Worm (Caenorhabditis elegans) whole organism, mixed stage, embryonic: ENCODE data around the gene F59B2.12.

Experiments
- M03D4.4 ChIP-seq: sonication (generic microtip); optimal IDR thresholded peaks from 2 replicates; lab custom pipeline; 2017; ENCODE audit warnings: mild to moderate bottlenecking, missing genetic modification characterization, missing compliant biosample characterization
- bed-3 ChIP-seq: fragments of 200-800 bp; sonication (Bioruptor generic); optimal IDR thresholded peaks from 3 replicates; lab custom pipeline; 2018; ENCODE audit warnings: mild to moderate bottlenecking, missing genetic modification characterization, moderate library complexity, missing compliant biosample characterization
- blmp-1 ChIP-seq: fragments of 150-350 bp; optimal IDR thresholded peaks from 2 replicates; lab custom pipeline; 2014; ENCODE audit warnings: missing biosample characterization, missing genetic modification characterization
- ceh-39 ChIP-seq: fragments of 150-350 bp; optimal IDR thresholded peaks from 2 replicates; lab custom pipeline; 2014; ENCODE audit warnings: missing biosample characterization, missing genetic modification characterization
- ceh-43 ChIP-seq: fragments of 200-800 bp; sonication (Bioruptor generic); optimal IDR thresholded peaks from 2 replicates; lab custom pipeline; 2018; ENCODE audit warnings: mild to moderate bottlenecking, missing genetic modification characterization, moderate library complexity, missing compliant biosample characterization
- ceh-83 ChIP-seq: fragments of 200-800 bp; sonication (Bioruptor generic); optimal IDR thresholded peaks from 2 replicates; lab custom pipeline; 2018; ENCODE audit warnings: mild to moderate bottlenecking, missing genetic modification characterization, missing compliant biosample characterization
- ces-1 ChIP-seq: fragments of 150-350 bp; optimal IDR thresholded peaks from 2 replicates; lab custom pipeline; 2014; ENCODE audit warnings: missing biosample characterization, missing genetic modification reagents, missing genetic modification characterization
- cnd-1 ChIP-seq: fragments of 200-800 bp; sonication (Bioruptor generic); optimal IDR thresholded peaks from 2 replicates; lab custom pipeline; 2018; ENCODE audit warnings: mild to moderate bottlenecking, missing genetic modification characterization, missing compliant biosample characterization
- drap-1 ChIP-seq: fragments of 200-800 bp; sonication (Bioruptor generic); optimal IDR thresholded peaks from 3 replicates; lab custom pipeline; 2018; ENCODE audit warnings: mild to moderate bottlenecking, missing genetic modification characterization, missing compliant biosample characterization
- elt-1 ChIP-seq: sonication (generic microtip); optimal IDR thresholded peaks from 2 replicates; lab custom pipeline; 2017; ENCODE audit warnings: missing genetic modification characterization, mild to moderate bottlenecking, missing compliant biosample characterization, antibody characterized with exemption, moderate library complexity, borderline replicate concordance; ENCODE audit not compliant: insufficient read depth
- elt-3 ChIP-seq: fragments of 150-350 bp; optimal IDR thresholded peaks from 2 replicates; lab custom pipeline; 2014; ENCODE audit warnings: missing biosample characterization, missing genetic modification characterization
- ham-2 ChIP-seq: fragments of 200-800 bp; sonication (Bioruptor generic); optimal IDR thresholded peaks from 2 replicates; lab custom pipeline; 2018; ENCODE audit warnings: mild to moderate bottlenecking, missing genetic modification characterization, missing compliant biosample characterization
- hlh-1 ChIP-seq: fragments of 150-350 bp; optimal IDR thresholded peaks from 2 replicates; lab custom pipeline; 2014; ENCODE audit warnings: missing biosample characterization, missing genetic modification reagents, missing genetic modification characterization
- lin-13 ChIP-seq: fragments of 150-350 bp; optimal IDR thresholded peaks from 2 replicates; lab custom pipeline; 2014; ENCODE audit warnings: missing biosample characterization, missing genetic modification characterization
- lsy-2 ChIP-seq: fragments of 150-350 bp; optimal IDR thresholded peaks from 2 replicates; lab custom pipeline; 2014; ENCODE audit warnings: missing biosample characterization, missing genetic modification characterization
- mab-5 ChIP-seq: fragments of 150-350 bp; optimal IDR thresholded peaks from 2 replicates; lab custom pipeline; 2014; ENCODE audit warnings: missing biosample characterization, missing genetic modification characterization
- mep-1 ChIP-seq: fragments of 150-350 bp; optimal IDR thresholded peaks from 2 replicates; lab custom pipeline; 2017; ENCODE audit warnings: missing biosample characterization, missing genetic modification reagents, missing genetic modification characterization, inconsistent platforms
- mls-2 ChIP-seq: sonication (generic microtip); optimal IDR thresholded peaks from 2 replicates; lab custom pipeline; 2016; ENCODE audit warnings: mild to moderate bottlenecking, missing genetic modification characterization, moderate library complexity, missing compliant biosample characterization
- nhr-12 ChIP-seq: fragments of 150-350 bp; optimal IDR thresholded peaks from 2 replicates; lab custom pipeline; 2014; ENCODE audit warnings: missing biosample characterization, missing genetic modification characterization
- nhr-2 ChIP-seq: fragments of 150-350 bp; optimal IDR thresholded peaks from 2 replicates; lab custom pipeline; 2014; ENCODE audit warnings: missing biosample characterization, missing genetic modification characterization
- nhr-28 ChIP-seq: fragments of 150-350 bp; optimal IDR thresholded peaks from 2 replicates; lab custom pipeline; 2014; ENCODE audit warnings: missing biosample characterization, missing genetic modification characterization
- nhr-76 ChIP-seq: sonication (generic microtip); optimal IDR thresholded peaks from 2 replicates; lab custom pipeline; 2017; ENCODE audit warnings: missing biosample characterization, missing genetic modification characterization
- pha-4 ChIP-seq: fragments of 150-350 bp; optimal IDR thresholded peaks from 2 replicates; lab custom pipeline; 2018; ENCODE audit warnings: missing biosample characterization, missing genetic modification reagents, missing genetic modification characterization
- sptf-1 ChIP-seq: sonication (generic microtip); optimal IDR thresholded peaks from 2 replicates; lab custom pipeline; 2017; ENCODE audit warnings: mild to moderate bottlenecking, missing genetic modification characterization, moderate library complexity, missing compliant biosample characterization
- tbx-8 ChIP-seq: fragments of 200-800 bp; sonication (Bioruptor generic); optimal IDR thresholded peaks from 2 replicates; lab custom pipeline; 2018; ENCODE audit warnings: mild to moderate bottlenecking, missing genetic modification characterization, moderate library complexity, missing compliant biosample characterization
- unc-120 ChIP-seq: sonication (generic microtip); optimal IDR thresholded peaks from 2 replicates; lab custom pipeline; 2017; ENCODE audit warnings: missing genetic modification characterization, missing compliant biosample characterization; ENCODE audit not compliant: poor library complexity, severe bottlenecking
- unc-39 ChIP-seq: fragments of 150-350 bp; optimal IDR thresholded peaks from 2 replicates; lab custom pipeline; 2014; ENCODE audit warnings: missing biosample characterization, missing genetic modification characterization
- unc-62 ChIP-seq: fragments of 150-350 bp; optimal IDR thresholded peaks from 2 replicates; lab custom pipeline; 2014; ENCODE audit warnings: missing biosample characterization, missing genetic modification reagents, missing genetic modification characterization
- zip-8 ChIP-seq: fragments of 150-350 bp; optimal IDR thresholded peaks from 2 replicates; lab custom pipeline; 2014; ENCODE audit warnings: missing biosample characterization, missing genetic modification characterization
- ztf-11 ChIP-seq: fragments of 150-350 bp; optimal IDR thresholded peaks from 2 replicates; lab custom pipeline; 2014; ENCODE audit warnings: missing biosample characterization, missing genetic modification characterization

Gene F59B2.12

ce11 chrIII:9050600-9050999 is 33.2 kb downstream of the F59B2.12 start, which contains the start of gene ikke-1:
Gene ikke-1 (minus strand): TSS chrIII:9050700.
- peak; percentile 11 for TF ChIP-seq nhr-2
- no peak for TF ChIP-seq nhr-76 (tag; lab: Kevin White, UChicago)

- TF ChIP-seq mab-5 (tag; lab: Kevin White, UChicago): no peak
- no peak for TF ChIP-seq ham-2 (GFP tag; lab: Kevin White, UChicago)
- peak; percentile 22 for TF ChIP-seq nhr-2
- TF ChIP-seq unc-62: peak; percentile 58
- TF ChIP-seq hlh-1 (tag; lab: Kevin White, UChicago): no peak
- peak; percentile 18 for TF ChIP-seq M03D4.4 (tag; lab: Kevin White, UChicago)
- no peak for TF ChIP-seq nhr-12
- peak; percentile 12 for TF ChIP-seq mls-2 (tag; lab: Kevin White, UChicago)
- peak; percentile 6 for TF ChIP-seq ceh-43 (GFP tag; lab: Kevin White, UChicago)
- TF ChIP-seq cnd-1 (tag; lab: Kevin White, UChicago): no peak
- no peak for TF ChIP-seq bed-3 (GFP tag; lab: Kevin White, UChicago)
- no peak for TF ChIP-seq sptf-1 (tag; lab: Kevin White, UChicago)
- TF ChIP-seq ceh-83 (GFP tag; lab: Kevin White, UChicago): no peak
- no peak for TF ChIP-seq drap-1
- TF ChIP-seq blmp-1 (tag; lab: Kevin White, UChicago): no peak
- peak; percentile 23 for TF ChIP-seq ces-1 (GFP tag; lab: Kevin White, UChicago)
- TF ChIP-seq, all 35 proteins: peak for 6
Measured at ce11 chrIII:9051119-9051597, 33.8 kb downstream of the F59B2.12 start.

- no peak for TF ChIP-seq unc-120 (tag; lab: Kevin White, UChicago)
- TF ChIP-seq ceh-39 (tag; lab: Kevin White, UChicago): no peak
- no peak for TF ChIP-seq unc-39 (tag; lab: Kevin White, UChicago)
- TF ChIP-seq mep-1 (tag; lab: Kevin White, UChicago): no peak
- no peak for TF ChIP-seq hlh-1 (tag; lab: Kevin White, UChicago)
- TF ChIP-seq nhr-12: no peak
- no peak for TF ChIP-seq elt-1 (tag; lab: Kevin White, UChicago)
- TF ChIP-seq nhr-2: no peak
- no peak for TF ChIP-seq nhr-28
- TF ChIP-seq lsy-2 (tag; lab: Kevin White, UChicago): no peak
- no peak for TF ChIP-seq ztf-11 (tag; lab: Kevin White, UChicago)
- no peak for TF ChIP-seq ceh-83 (GFP tag; lab: Kevin White, UChicago)
- TF ChIP-seq bed-3 (GFP tag; lab: Kevin White, UChicago): no peak
- no peak for TF ChIP-seq zip-8 (tag; lab: Kevin White, UChicago)
- no peak for TF ChIP-seq lin-13
Measured at ce11 chrIII:9051714-9052113, 34.3 kb downstream of the F59B2.12 start.

- no peak for TF ChIP-seq tbx-8 (GFP tag; lab: Kevin White, UChicago)
- TF ChIP-seq M03D4.4 (tag; lab: Kevin White, UChicago): no peak
- TF ChIP-seq blmp-1 (tag; lab: Kevin White, UChicago): no peak
- no peak for TF ChIP-seq nhr-12
- TF ChIP-seq elt-1 (tag; lab: Kevin White, UChicago): no peak
- no peak for TF ChIP-seq mab-5 (tag; lab: Kevin White, UChicago)
- no peak for TF ChIP-seq unc-62
- no peak for TF ChIP-seq unc-120 (tag; lab: Kevin White, UChicago)
- TF ChIP-seq nhr-76 (tag; lab: Kevin White, UChicago): no peak
- TF ChIP-seq mls-2 (tag; lab: Kevin White, UChicago): peak; percentile 28
- no peak for TF ChIP-seq pha-4 (tag; lab: Kevin White, UChicago)
- no peak for TF ChIP-seq mep-1 (tag; lab: Kevin White, UChicago)
- TF ChIP-seq ceh-83 (GFP tag; lab: Kevin White, UChicago): no peak
- peak; percentile 47 for TF ChIP-seq ham-2 (GFP tag; lab: Kevin White, UChicago)
- TF ChIP-seq cnd-1 (tag; lab: Kevin White, UChicago): no peak
- no peak for TF ChIP-seq lin-13
- no peak for TF ChIP-seq zip-8 (tag; lab: Kevin White, UChicago)
- TF ChIP-seq ces-1 (GFP tag; lab: Kevin White, UChicago): peak; percentile 59
- TF ChIP-seq elt-3 (tag; lab: Kevin White, UChicago): no peak
- TF ChIP-seq ceh-39 (tag; lab: Kevin White, UChicago): no peak
Measured at ce11 chrIII:9052371-9052978, 35.1 kb downstream of the F59B2.12 start.
